Worm (Caenorhabditis elegans) whole organism, early embryonic: ENCODE results near the gene ZC155.2.

Experiments
- B0310.2 ChIP-seq: sonication (generic microtip); optimal IDR thresholded peaks from 2 replicates; lab custom pipeline; 2016; ENCODE audit warnings: mild to moderate bottlenecking, missing genetic modification characterization, missing compliant biosample characterization
- F13C5.2 ChIP-seq: sonication (generic microtip); optimal IDR thresholded peaks from 2 replicates; lab custom pipeline; 2017; ENCODE audit warnings: mild to moderate bottlenecking, missing genetic modification characterization, inconsistent platforms, missing compliant biosample characterization
- aly-1 ChIP-seq: sonication (generic microtip); optimal IDR thresholded peaks from 2 replicates; lab custom pipeline; 2016; ENCODE audit warnings: missing genetic modification characterization, missing compliant biosample characterization
- ama-1 ChIP-seq: fragments of 150-350 bp; optimal IDR thresholded peaks from 2 replicates; lab custom pipeline; 2014
- ceh-13 ChIP-seq: fragments of 200-800 bp; sonication (Bioruptor generic); optimal IDR thresholded peaks from 2 replicates; lab custom pipeline; 2018; ENCODE audit warnings: mild to moderate bottlenecking, missing genetic modification characterization, missing compliant biosample characterization
- ceh-36 ChIP-seq: sonication (generic microtip); optimal IDR thresholded peaks from 2 replicates; lab custom pipeline; 2016; ENCODE audit warnings: missing genetic modification characterization, inconsistent platforms, missing compliant biosample characterization
- ets-7 ChIP-seq: sonication (generic microtip); optimal IDR thresholded peaks from 2 replicates; lab custom pipeline; 2016; ENCODE audit warnings: missing genotype, missing genetic modification characterization, missing compliant biosample characterization
- flt-1 ChIP-seq: fragments of 200-800 bp; sonication (Bioruptor generic); IDR thresholded peaks from 2 replicates; pipeline ENCODE4 v1.3.6; 2022; ENCODE audit warnings: missing genetic modification characterization, missing compliant biosample characterization
- hmbx-1 ChIP-seq: sonication (generic microtip); optimal IDR thresholded peaks from 2 replicates; lab custom pipeline; 2016; ENCODE audit warnings: mild to moderate bottlenecking, missing genetic modification characterization, missing compliant biosample characterization
- hmg-4 ChIP-seq: fragments of 200-800 bp; sonication (Bioruptor generic); optimal IDR thresholded peaks from 2 replicates; lab custom pipeline; 2018; ENCODE audit warnings: mild to moderate bottlenecking, missing genetic modification characterization, missing compliant biosample characterization
- hnd-1 ChIP-seq: sonication (generic microtip); optimal IDR thresholded peaks from 2 replicates; lab custom pipeline; 2016; ENCODE audit warnings: missing genetic modification characterization, missing compliant biosample characterization
- pes-1 ChIP-seq: fragments of 200-800 bp; sonication (Bioruptor generic); IDR thresholded peaks from 2 replicates; pipeline ENCODE4 v1.3.6; 2022; ENCODE audit warnings: missing genetic modification reagents, missing genetic modification characterization, missing compliant biosample characterization
- scrt-1 ChIP-seq: fragments of 200-800 bp; sonication (Bioruptor generic); IDR thresholded peaks from 2 replicates; pipeline ENCODE4 v1.3.6; 2022; ENCODE audit warnings: missing genetic modification characterization, missing compliant biosample characterization
- sea-1 ChIP-seq: fragments of 200-800 bp; sonication (Bioruptor generic); conservative IDR thresholded peaks from 2 replicates; pipeline ENCODE4 v1.3.6; 2022; ENCODE audit warnings: missing genetic modification characterization, missing compliant biosample characterization
- tbx-11 ChIP-seq: fragments of 200-800 bp; sonication (Bioruptor generic); IDR thresholded peaks from 2 replicates; pipeline ENCODE4 v1.3.6; 2022; ENCODE audit warnings: missing genetic modification characterization, missing compliant biosample characterization
- tbx-37 ChIP-seq: fragments of 200-800 bp; sonication (Bioruptor generic); conservative IDR thresholded peaks from 2 replicates; pipeline ENCODE4 v1.3.6; 2022; ENCODE audit warnings: missing genetic modification reagents, missing genetic modification characterization, missing compliant biosample characterization
- tra-4 ChIP-seq: sonication (generic microtip); optimal IDR thresholded peaks from 2 replicates; lab custom pipeline; 2017; ENCODE audit warnings: missing genetic modification characterization, missing compliant biosample characterization

Gene ZC155.2

ce11 chrIII:5224908-5225307, 6.1 kb downstream of the ZC155.2 start:
- TF ChIP-seq ets-7 (tag; lab: Kevin White, UChicago) (no peak), ceh-13 (GFP tag; lab: Kevin White, UChicago) (no peak), pes-1 (GFP tag; lab: Robert Waterston, UW) (no peak), tra-4 (tag; lab: Kevin White, UChicago) (no peak), sea-1 (no peak), flt-1 (no peak), hnd-1 (tag; lab: Kevin White, UChicago) (no peak), scrt-1 (GFP tag; lab: Robert Waterston, UW) (no peak), ceh-36 (no peak), aly-1 (no peak), hmbx-1 (tag; lab: Kevin White, UChicago) (no peak), tbx-37 (GFP tag; lab: Robert Waterston, UW) (no peak), ama-1 (no peak), F13C5.2 (tag; lab: Kevin White, UChicago) (no peak)

ce11 chrIII:5225321-5225720, 6.5 kb downstream of the ZC155.2 start, which contains the start of gene nex-1:
Gene nex-1 (plus strand): TSS chrIII:5225621.
- no peak for TF ChIP-seq ceh-13 (GFP tag; lab: Kevin White, UChicago)
- TF ChIP-seq ama-1: no peak
- TF ChIP-seq flt-1: no peak
- TF ChIP-seq tbx-11 (GFP tag; lab: Robert Waterston, UW): no peak
- TF ChIP-seq hmg-4 (GFP tag; lab: Kevin White, UChicago): no peak
- no peak for TF ChIP-seq ets-7 (tag; lab: Kevin White, UChicago)
- no peak for TF ChIP-seq aly-1
- TF ChIP-seq tra-4 (tag; lab: Kevin White, UChicago): no peak
- TF ChIP-seq tbx-37 (GFP tag; lab: Robert Waterston, UW): no peak
- TF ChIP-seq B0310.2 (tag; lab: Kevin White, UChicago): no peak
- TF ChIP-seq F13C5.2 (tag; lab: Kevin White, UChicago): no peak
- TF ChIP-seq scrt-1 (GFP tag; lab: Robert Waterston, UW): no peak
- no peak for TF ChIP-seq sea-1

ce11 chrIII:5227831-5228467, 9.2 kb downstream of the ZC155.2 start, which contains the start of the genes C34E10.12, C34E10.10 and atp-2:
Gene C34E10.12 (minus strand): TSS chrIII:5227881.
Gene C34E10.10 (minus strand): TSS chrIII:5227884.
Gene atp-2 (plus strand): TSS chrIII:5228417.
- peak; percentile 14 for TF ChIP-seq hmg-4 (GFP tag; lab: Kevin White, UChicago)
- TF ChIP-seq tbx-37 (GFP tag; lab: Robert Waterston, UW): no peak
- TF ChIP-seq pes-1 (GFP tag; lab: Robert Waterston, UW): peak; percentile 51; the same call in 1 of the 2 replicates
- no peak for TF ChIP-seq tra-4 (tag; lab: Kevin White, UChicago)
- TF ChIP-seq F13C5.2 (tag; lab: Kevin White, UChicago): peak; percentile 75
- no peak for TF ChIP-seq aly-1
- TF ChIP-seq hmbx-1 (tag; lab: Kevin White, UChicago): no peak
- no peak for TF ChIP-seq scrt-1 (GFP tag; lab: Robert Waterston, UW)
- no peak for TF ChIP-seq ama-1

ce11 chrIII:5228839-5229238, 10.1 kb downstream of the ZC155.2 start:
- no peak for TF ChIP-seq sea-1
- TF ChIP-seq tbx-37 (GFP tag; lab: Robert Waterston, UW): no peak
- no peak for TF ChIP-seq B0310.2 (tag; lab: Kevin White, UChicago)

ce11 chrIII:5229511-5230250, 10.9 kb downstream of the ZC155.2 start:
- TF ChIP-seq tra-4 (tag; lab: Kevin White, UChicago): no peak
- no peak for TF ChIP-seq ceh-36

ce11 chrIII:5230415-5230814, 11.6 kb downstream of the ZC155.2 start, which contains the start of gene prmt-5:
Gene prmt-5 (plus strand): TSS chrIII:5230555.
- TF ChIP-seq tbx-11 (GFP tag; lab: Robert Waterston, UW) (no peak), flt-1 (no peak), tra-4 (tag; lab: Kevin White, UChicago) (no peak), pes-1 (GFP tag; lab: Robert Waterston, UW) (no peak), F13C5.2 (tag; lab: Kevin White, UChicago) (no peak), hnd-1 (tag; lab: Kevin White, UChicago) (no peak), ceh-13 (GFP tag; lab: Kevin White, UChicago) (no peak), hmbx-1 (tag; lab: Kevin White, UChicago) (no peak), hmg-4 (GFP tag; lab: Kevin White, UChicago) (no peak), aly-1 (no peak), scrt-1 (GFP tag; lab: Robert Waterston, UW) (no peak), B0310.2 (tag; lab: Kevin White, UChicago) (no peak), ama-1 (no peak), sea-1 (no peak), ceh-36 (no peak), ets-7 (tag; lab: Kevin White, UChicago) (no peak), tbx-37 (GFP tag; lab: Robert Waterston, UW) (no peak)

ce11 chrIII:5233140-5233539, 14.4 kb downstream of the ZC155.2 start:
- TF ChIP-seq flt-1 (no peak), hnd-1 (tag; lab: Kevin White, UChicago) (no peak), tbx-37 (GFP tag; lab: Robert Waterston, UW) (no peak)
